Worm (Caenorhabditis elegans) whole organism, mixed stage, embryonic: ENCODE measurements around the gene fem-2.

ENCODE experiments used
- M03D4.4 ChIP-seq: sonication (generic microtip); optimal IDR thresholded peaks from 2 replicates; lab custom pipeline; 2017; ENCODE audit warnings: mild to moderate bottlenecking, missing genetic modification characterization, missing compliant biosample characterization
- ceh-43 ChIP-seq: fragments of 200-800 bp; sonication (Bioruptor generic); optimal IDR thresholded peaks from 2 replicates; lab custom pipeline; 2018; ENCODE audit warnings: mild to moderate bottlenecking, missing genetic modification characterization, moderate library complexity, missing compliant biosample characterization
- ces-1 ChIP-seq: fragments of 150-350 bp; optimal IDR thresholded peaks from 2 replicates; lab custom pipeline; 2014; ENCODE audit warnings: missing biosample characterization, missing genetic modification reagents, missing genetic modification characterization
- drap-1 ChIP-seq: fragments of 200-800 bp; sonication (Bioruptor generic); optimal IDR thresholded peaks from 3 replicates; lab custom pipeline; 2018; ENCODE audit warnings: mild to moderate bottlenecking, missing genetic modification characterization, missing compliant biosample characterization
- elt-3 ChIP-seq: fragments of 150-350 bp; optimal IDR thresholded peaks from 2 replicates; lab custom pipeline; 2014; ENCODE audit warnings: missing biosample characterization, missing genetic modification characterization
- mep-1 ChIP-seq: fragments of 150-350 bp; optimal IDR thresholded peaks from 2 replicates; lab custom pipeline; 2017; ENCODE audit warnings: missing biosample characterization, missing genetic modification reagents, missing genetic modification characterization, inconsistent platforms
- nhr-12 ChIP-seq: fragments of 150-350 bp; optimal IDR thresholded peaks from 2 replicates; lab custom pipeline; 2014; ENCODE audit warnings: missing biosample characterization, missing genetic modification characterization
- nhr-237 ChIP-seq: fragments of 150-350 bp; optimal IDR thresholded peaks from 2 replicates; lab custom pipeline; 2014; ENCODE audit warnings: missing biosample characterization, missing genetic modification characterization
- nhr-28 ChIP-seq: fragments of 150-350 bp; optimal IDR thresholded peaks from 2 replicates; lab custom pipeline; 2014; ENCODE audit warnings: missing biosample characterization, missing genetic modification characterization
- snpc-4 ChIP-seq: fragments of 150-350 bp; optimal IDR thresholded peaks from 2 replicates; lab custom pipeline; 2014; ENCODE audit warnings: missing biosample characterization, missing genetic modification characterization
- tbx-8 ChIP-seq: fragments of 200-800 bp; sonication (Bioruptor generic); optimal IDR thresholded peaks from 2 replicates; lab custom pipeline; 2018; ENCODE audit warnings: mild to moderate bottlenecking, missing genetic modification characterization, moderate library complexity, missing compliant biosample characterization
- unc-120 ChIP-seq: sonication (generic microtip); optimal IDR thresholded peaks from 2 replicates; lab custom pipeline; 2017; ENCODE audit warnings: missing genetic modification characterization, missing compliant biosample characterization; ENCODE audit not compliant: poor library complexity, severe bottlenecking
- unc-39 ChIP-seq: fragments of 150-350 bp; optimal IDR thresholded peaks from 2 replicates; lab custom pipeline; 2014; ENCODE audit warnings: missing biosample characterization, missing genetic modification characterization
- unc-62 ChIP-seq: fragments of 150-350 bp; optimal IDR thresholded peaks from 2 replicates; lab custom pipeline; 2014; ENCODE audit warnings: missing biosample characterization, missing genetic modification reagents, missing genetic modification characterization

ce11 chrIII:654365-654764 is 19.9 kb upstream of the fem-2 start:
- TF ChIP-seq nhr-237 (tag; lab: Kevin White, UChicago) (no peak), tbx-8 (GFP tag; lab: Kevin White, UChicago) (no peak), ceh-43 (GFP tag; lab: Kevin White, UChicago) (no peak), drap-1 (GFP tag; lab: Kevin White, UChicago) (no peak), nhr-12 (no peak), unc-120 (tag; lab: Kevin White, UChicago) (no peak), M03D4.4 (tag; lab: Kevin White, UChicago) (no peak), mep-1 (tag; lab: Kevin White, UChicago) (no peak), elt-3 (tag; lab: Kevin White, UChicago) (no peak), snpc-4 (tag; lab: Kevin White, UChicago) (no peak), unc-62 (GFP tag; lab: Kevin White, UChicago) (no peak), ces-1 (GFP tag; lab: Kevin White, UChicago) (no peak), unc-39 (tag; lab: Kevin White, UChicago) (no peak), nhr-28 (tag; lab: Kevin White, UChicago) (no peak)
